Worm (Caenorhabditis elegans) whole organism, dauer: Measurements from ENCODE around the gene fbxa-153.
"Not testable (repeated sequence)": the region's sequence is repeated elsewhere in the genome, so short reads cannot be mapped to it uniquely, and the experiment has no call there.

Source experiments
- unc-62 ChIP-seq: sonication (generic microtip); optimal IDR thresholded peaks from 2 replicates; lab custom pipeline; 2017; ENCODE audit warnings: missing biosample characterization, missing genetic modification reagents, missing genetic modification characterization

fbxa-153 gene

ce11 chrV:15610350-15610940, at the start of gene fbxa-153, which contains the start of gene str-12:
TSS of gene fbxa-153 (minus strand) at chrV:15610384.
TSS of gene str-12 (plus strand) at chrV:15610890.
- no peak for TF ChIP-seq unc-62 (GFP tag; lab: Kevin White, UChicago)

- no peak for TF ChIP-seq unc-62 (GFP tag; lab: Kevin White, UChicago)
Measured at ce11 chrV:15658262-15659060, 48.3 kb upstream of the fbxa-153 start.

ce11 chrV:15654124-15654523, 43.9 kb upstream of the fbxa-153 start, which contains the start of gene F53E4.2:
TSS of gene F53E4.2 (plus strand) at chrV:15654424.
- no peak for TF ChIP-seq unc-62 (GFP tag; lab: Kevin White, UChicago)

- no peak for TF ChIP-seq unc-62 (GFP tag; lab: Kevin White, UChicago)
Measured at ce11 chrV:15652147-15652546, 42.0 kb upstream of the fbxa-153 start.

- no peak for TF ChIP-seq unc-62 (GFP tag; lab: Kevin White, UChicago)
Measured at ce11 chrV:15650167-15650566, 40.0 kb upstream of the fbxa-153 start, which contains the start of gene sru-42. TSS of gene sru-42 (plus strand) at chrV:15650467.

DNA sequence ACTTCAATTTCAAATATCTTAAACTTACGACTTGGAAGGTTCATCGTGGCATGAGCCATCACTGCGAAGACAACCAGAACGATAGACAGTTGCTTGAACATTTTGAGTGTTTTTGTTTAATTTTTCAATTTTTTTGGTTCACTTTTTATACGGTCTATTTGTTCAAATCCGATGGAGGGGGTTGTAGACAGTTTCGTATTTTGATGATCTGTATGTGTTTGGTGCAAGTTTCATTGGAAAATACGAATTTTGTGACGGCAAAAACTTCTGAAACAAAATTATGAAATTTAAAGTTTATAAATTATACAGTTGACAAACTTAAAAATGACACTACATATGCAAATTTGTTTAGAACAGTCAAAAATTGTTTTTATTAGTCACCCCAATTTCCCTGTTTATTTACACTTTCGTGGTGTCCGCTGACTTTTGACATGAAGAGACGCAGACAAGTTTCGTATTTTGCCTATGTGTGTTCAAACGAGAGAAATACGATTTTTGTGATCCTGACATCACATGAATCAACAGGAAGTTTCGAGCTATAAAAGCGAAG, 37.4 kb upstream of the fbxa-153 start, which contains the start of the genes C55A1.7 and C55A1.6:
Gene C55A1.7, minus strand, starts transcription at position 101 of the 550 bp plus-strand sequence.
Gene C55A1.6, plus strand, starts transcription at position 500 of the 550 bp plus-strand sequence.
- TF ChIP-seq unc-62 (GFP tag; lab: Kevin White, UChicago): not testable (repeated sequence)

DNA sequence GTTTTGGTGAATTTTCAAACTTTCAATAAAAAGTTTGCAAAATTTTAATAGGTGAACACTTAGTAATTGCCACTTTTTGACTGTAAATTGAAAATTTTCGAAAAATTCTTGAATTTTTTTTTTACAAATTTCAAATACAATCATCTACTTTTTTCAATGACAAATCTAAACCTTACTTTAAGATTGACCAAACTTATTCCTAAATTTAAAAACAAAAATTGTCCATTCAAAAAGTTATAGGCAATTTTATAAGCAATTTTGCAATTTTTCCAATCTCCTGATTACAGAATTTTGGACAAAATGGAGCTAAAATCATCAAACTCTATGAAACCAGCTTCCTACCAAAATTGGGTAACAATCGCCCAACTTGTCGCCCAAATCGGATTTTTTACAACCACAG, 34.4 kb upstream of the fbxa-153 start, which contains the start of gene str-23:
Gene str-23, plus strand, starts transcription at position 301 of the 400 bp plus-strand sequence.
- no peak for TF ChIP-seq unc-62 (GFP tag; lab: Kevin White, UChicago)

DNA sequence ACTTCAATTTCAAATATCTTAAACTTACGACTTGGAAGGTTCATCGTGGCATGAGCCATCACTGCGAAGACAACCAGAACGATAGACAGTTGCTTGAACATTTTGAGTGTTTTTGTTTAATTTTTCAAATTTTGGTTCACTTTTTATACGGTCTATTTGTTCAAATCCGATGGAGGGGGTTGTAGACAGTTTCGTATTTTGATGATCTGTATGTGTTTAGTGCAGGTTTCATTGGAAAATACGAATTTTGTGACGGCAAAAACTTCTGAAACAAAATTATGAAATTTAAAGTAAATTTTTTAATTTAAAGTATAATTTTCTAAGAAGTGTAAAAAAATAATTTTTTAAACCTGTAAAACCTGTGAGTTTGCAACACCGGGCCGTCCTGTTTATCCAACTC, 33.0 kb upstream of the fbxa-153 start, which contains the start of gene C55A1.4:
Gene C55A1.4, minus strand, starts transcription at position 101 of the 400 bp plus-strand sequence.
- TF ChIP-seq unc-62 (GFP tag; lab: Kevin White, UChicago): not testable (repeated sequence)

- TF ChIP-seq unc-62 (GFP tag; lab: Kevin White, UChicago): no peak
Measured at ce11 chrV:15638853-15639252, 28.7 kb upstream of the fbxa-153 start, which contains the start of gene srz-44. TSS of gene srz-44 (minus strand) at chrV:15638953.

ce11 chrV:15629543-15629942, 19.4 kb upstream of the fbxa-153 start, which contains the start of gene str-248:
TSS of gene str-248 (minus strand) at chrV:15629643.
- TF ChIP-seq unc-62 (GFP tag; lab: Kevin White, UChicago): no peak

- no peak for TF ChIP-seq unc-62 (GFP tag; lab: Kevin White, UChicago)
Measured at ce11 chrV:15625561-15625960, 15.4 kb upstream of the fbxa-153 start, which contains the start of gene C55A1.11. TSS of gene C55A1.11 (plus strand) at chrV:15625861.

- no peak for TF ChIP-seq unc-62 (GFP tag; lab: Kevin White, UChicago)
Measured at ce11 chrV:15621518-15621917, 11.3 kb upstream of the fbxa-153 start, which contains the start of gene C55A1.1. TSS of gene C55A1.1 (plus strand) at chrV:15621818.

DNA sequence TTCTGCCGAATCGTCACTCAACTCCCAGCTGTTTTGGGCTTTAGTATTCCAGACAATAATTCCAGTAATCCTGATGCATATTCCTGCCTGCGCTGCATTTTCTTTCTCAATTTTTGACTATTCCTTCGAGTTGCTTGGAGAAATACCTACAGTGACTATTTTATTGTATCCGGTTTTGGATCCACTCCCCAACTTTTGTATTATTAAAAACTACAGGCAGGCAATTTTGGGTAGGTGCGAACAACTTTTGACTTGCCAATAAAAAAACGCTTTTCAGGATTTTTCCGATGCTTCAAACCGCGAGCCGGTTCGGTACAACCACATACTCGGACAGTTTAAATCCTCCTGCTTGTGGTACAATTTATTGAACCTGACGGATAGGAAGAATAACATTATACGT, 4.3 kb upstream of the fbxa-153 start:
- no peak for TF ChIP-seq unc-62 (GFP tag; lab: Kevin White, UChicago)

- TF ChIP-seq unc-62 (GFP tag; lab: Kevin White, UChicago): no peak
Measured at ce11 chrV:15612886-15613285, 2.7 kb upstream of the fbxa-153 start, which contains the start of gene str-263. TSS of gene str-263 (plus strand) at chrV:15613186.

DNA sequence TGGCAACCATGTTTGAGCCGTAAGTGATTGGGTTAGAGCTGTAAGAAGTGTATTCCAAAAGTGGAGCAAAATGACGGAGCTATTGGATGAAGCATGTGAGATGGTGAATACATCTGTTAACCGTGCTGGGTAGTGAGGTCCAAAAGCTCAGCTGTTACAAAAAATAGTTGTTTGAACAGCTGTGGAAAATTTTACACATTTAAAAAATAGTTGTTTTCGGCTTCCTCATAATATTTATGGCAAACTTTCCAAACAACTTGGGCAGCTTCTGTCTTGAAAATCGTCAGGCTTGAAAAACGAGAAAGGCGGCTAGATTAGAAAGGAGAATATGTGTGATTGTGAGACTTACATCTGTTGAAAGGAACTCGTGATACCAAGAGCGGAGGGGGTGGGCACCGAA, 5.1 kb downstream of the fbxa-153 start, which contains the start of gene fbxa-154:
Gene fbxa-154, minus strand, starts transcription at position 101 of the 400 bp plus-strand sequence.
- no peak for TF ChIP-seq unc-62 (GFP tag; lab: Kevin White, UChicago)
